Worm (Caenorhabditis elegans) whole organism, L2 larva: Measurements from ENCODE around the gene F21C10.13.

Experiments used
- C34F6.9 ChIP-seq: fragments of 150-350 bp; optimal IDR thresholded peaks from 2 replicates; lab custom pipeline; 2014; ENCODE audit warnings: missing biosample characterization, missing genetic modification characterization
- F13H6.1 ChIP-seq: sonication (generic microtip); optimal IDR thresholded peaks from 2 replicates; lab custom pipeline; 2016; ENCODE audit warnings: missing genetic modification characterization, missing compliant biosample characterization
- R02D3.7 ChIP-seq: fragments of 150-350 bp; optimal IDR thresholded peaks from 2 replicates; lab custom pipeline; 2014; ENCODE audit warnings: missing biosample characterization, missing genetic modification characterization
- Y55F3AM.14 ChIP-seq: fragments of 200-800 bp; sonication (Bioruptor generic); optimal IDR thresholded peaks from 2 replicates; lab custom pipeline; 2018; ENCODE audit warnings: mild to moderate bottlenecking, missing genetic modification characterization, missing compliant biosample characterization
- ZK546.5 ChIP-seq: sonication (generic microtip); optimal IDR thresholded peaks from 2 replicates; lab custom pipeline; 2017; ENCODE audit warnings: missing biosample characterization, missing genetic modification characterization
- alr-1 ChIP-seq: fragments of 150-350 bp; optimal IDR thresholded peaks from 2 replicates; lab custom pipeline; 2014; ENCODE audit warnings: missing biosample characterization, missing genetic modification characterization
- aly-2 ChIP-seq: fragments of 150-350 bp; optimal IDR thresholded peaks from 2 replicates; lab custom pipeline; 2014; ENCODE audit warnings: missing biosample characterization, missing genetic modification characterization
- ama-1 ChIP-seq: fragments of 150-350 bp; optimal IDR thresholded peaks from 2 replicates; lab custom pipeline; 2018; ENCODE audit warnings: inconsistent platforms
- blmp-1 ChIP-seq: sonication (generic microtip); optimal IDR thresholded peaks from 2 replicates; lab custom pipeline; 2017; ENCODE audit warnings: missing genetic modification characterization, mild to moderate bottlenecking, missing compliant biosample characterization, antibody characterized with exemption, moderate library complexity; ENCODE audit not compliant: insufficient read depth
- ceh-16 ChIP-seq: fragments of 150-350 bp; optimal IDR thresholded peaks from 2 replicates; lab custom pipeline; 2014; ENCODE audit warnings: missing biosample characterization, missing genetic modification characterization
- crh-2 ChIP-seq: sonication (generic microtip); optimal IDR thresholded peaks from 2 replicates; lab custom pipeline; 2017; ENCODE audit warnings: missing biosample characterization, missing genetic modification characterization
- dmd-4 ChIP-seq: sonication (generic microtip); optimal IDR thresholded peaks from 2 replicates; lab custom pipeline; 2017; ENCODE audit warnings: missing biosample characterization, missing genetic modification characterization
- egl-27 ChIP-seq: sonication (generic microtip); optimal IDR thresholded peaks from 3 replicates; lab custom pipeline; 2017; ENCODE audit warnings: missing biosample characterization, missing genetic modification reagents, missing genetic modification characterization
- elt-1 ChIP-seq: fragments of 150-350 bp; optimal IDR thresholded peaks from 2 replicates; lab custom pipeline; 2014; ENCODE audit warnings: missing biosample characterization, missing genetic modification characterization
- elt-3 ChIP-seq: sonication (generic microtip); optimal IDR thresholded peaks from 2 replicates; lab custom pipeline; 2017; ENCODE audit warnings: missing biosample characterization, missing genetic modification characterization
- fos-1 ChIP-seq: fragments of 150-350 bp; optimal IDR thresholded peaks from 2 replicates; lab custom pipeline; 2014; ENCODE audit warnings: missing biosample characterization, missing genetic modification characterization
- gmeb-1 ChIP-seq: fragments of 150-350 bp; optimal IDR thresholded peaks from 2 replicates; lab custom pipeline; 2014; ENCODE audit warnings: missing biosample characterization, missing genetic modification characterization
- lin-11 ChIP-seq: fragments of 150-350 bp; sonication (generic microtip); optimal IDR thresholded peaks from 2 replicates; lab custom pipeline; 2014; ENCODE audit warnings: missing biosample characterization, missing genetic modification characterization, inconsistent platforms, mixed read lengths
- lin-13 ChIP-seq: fragments of 150-350 bp; optimal IDR thresholded peaks from 2 replicates; lab custom pipeline; 2014; ENCODE audit warnings: missing biosample characterization, missing genetic modification reagents, missing genetic modification characterization
- lin-39 ChIP-seq: fragments of 150-350 bp; optimal IDR thresholded peaks from 2 replicates; lab custom pipeline; 2014; ENCODE audit warnings: missing biosample characterization, missing genetic modification reagents, missing genetic modification characterization
- lsy-2 ChIP-seq, 2 experiments: fragments of 150-350 bp in 1 of 2; sonication (generic microtip) in 1 of 2; optimal IDR thresholded peaks; 2 replicates each; lab custom pipeline; 2014 to 2017; ENCODE audit warnings: missing biosample characterization in 2 of 2, missing genetic modification characterization in 2 of 2
- mab-5 ChIP-seq: fragments of 150-350 bp; optimal IDR thresholded peaks from 2 replicates; lab custom pipeline; 2014; ENCODE audit warnings: missing biosample characterization, missing genetic modification characterization
- mbf-1 ChIP-seq: sonication (generic microtip); optimal IDR thresholded peaks from 2 replicates; lab custom pipeline; 2017; ENCODE audit warnings: missing biosample characterization, missing genetic modification characterization
- mdl-1 ChIP-seq, 2 experiments: fragments of 150-350 bp in 1 of 2; sonication (generic microtip) in 1 of 2; optimal IDR thresholded peaks; 2 replicates each; lab custom pipeline; 2017; ENCODE audit warnings: missing biosample characterization in 2 of 2, missing genetic modification characterization in 2 of 2
- nhr-10 ChIP-seq: sonication (generic microtip); optimal IDR thresholded peaks from 2 replicates; lab custom pipeline; 2017; ENCODE audit warnings: missing biosample characterization, missing genetic modification characterization
- nhr-12 ChIP-seq: fragments of 150-350 bp; optimal IDR thresholded peaks from 2 replicates; lab custom pipeline; 2014; ENCODE audit warnings: missing biosample characterization, missing genetic modification characterization
- nhr-129 ChIP-seq: fragments of 150-350 bp; optimal IDR thresholded peaks from 2 replicates; lab custom pipeline; 2014; ENCODE audit warnings: missing biosample characterization, missing genetic modification characterization
- nhr-21 ChIP-seq: fragments of 150-350 bp; optimal IDR thresholded peaks from 2 replicates; lab custom pipeline; 2014; ENCODE audit warnings: missing biosample characterization, missing genetic modification characterization
- nhr-23 ChIP-seq: fragments of 150-350 bp; optimal IDR thresholded peaks from 2 replicates; lab custom pipeline; 2014; ENCODE audit warnings: missing biosample characterization, missing genetic modification reagents, missing genetic modification characterization
- nhr-237 ChIP-seq: fragments of 150-350 bp; optimal IDR thresholded peaks from 2 replicates; lab custom pipeline; 2014; ENCODE audit warnings: missing biosample characterization, missing genetic modification characterization
- nhr-25 ChIP-seq: fragments of 150-350 bp; sonication (generic microtip); optimal IDR thresholded peaks from 3 replicates; lab custom pipeline; 2014; ENCODE audit warnings: missing biosample characterization, missing genetic modification characterization
- nhr-6 ChIP-seq: fragments of 150-350 bp; optimal IDR thresholded peaks from 2 replicates; lab custom pipeline; 2014; ENCODE audit warnings: missing biosample characterization, missing genetic modification characterization
- nhr-77 ChIP-seq: fragments of 150-350 bp; optimal IDR thresholded peaks from 2 replicates; lab custom pipeline; 2014; ENCODE audit warnings: missing biosample characterization, missing genetic modification characterization
- peb-1 ChIP-seq: fragments of 150-350 bp; optimal IDR thresholded peaks from 2 replicates; lab custom pipeline; 2014; ENCODE audit warnings: missing biosample characterization, missing genetic modification characterization
- sem-4 ChIP-seq: fragments of 150-350 bp; optimal IDR thresholded peaks from 2 replicates; lab custom pipeline; 2014; ENCODE audit warnings: missing biosample characterization, missing genetic modification reagents, missing genetic modification characterization
- sma-3 ChIP-seq: sonication (generic microtip); optimal IDR thresholded peaks from 2 replicates; lab custom pipeline; 2016; ENCODE audit warnings: missing genetic modification reagents, missing genetic modification characterization, missing compliant biosample characterization
- sma-9 ChIP-seq, 2 experiments: fragments of 150-350 bp in 1 of 2; sonication (generic microtip) in 1 of 2; optimal IDR thresholded peaks; 2 replicates each; lab custom pipeline; 2014 to 2016; ENCODE audit warnings: missing genetic modification characterization in 2 of 2, mild to moderate bottlenecking in 1 of 2, missing biosample characterization in 1 of 2, missing compliant biosample characterization in 1 of 2, missing genetic modification reagents in 1 of 2, moderate library complexity in 1 of 2
- snpc-4 ChIP-seq: fragments of 150-350 bp; optimal IDR thresholded peaks from 2 replicates; lab custom pipeline; 2014; ENCODE audit warnings: missing biosample characterization, missing genetic modification characterization
- unc-39 ChIP-seq: fragments of 150-350 bp; optimal IDR thresholded peaks from 2 replicates; lab custom pipeline; 2014; ENCODE audit warnings: missing biosample characterization, missing genetic modification characterization
- unc-62 ChIP-seq: fragments of 150-350 bp; optimal IDR thresholded peaks from 2 replicates; lab custom pipeline; 2014; ENCODE audit warnings: missing biosample characterization, missing genetic modification reagents, missing genetic modification characterization
- zag-1 ChIP-seq: fragments of 150-350 bp; optimal IDR thresholded peaks from 2 replicates; lab custom pipeline; 2014; ENCODE audit warnings: missing biosample characterization, missing genetic modification characterization
- ztf-1 ChIP-seq: fragments of 200-800 bp; sonication (Bioruptor generic); conservative IDR thresholded peaks from 2 replicates; pipeline ENCODE4 v1.3.6; 2022; ENCODE audit warnings: missing genetic modification characterization, missing compliant biosample characterization
- ztf-11 ChIP-seq: sonication (generic microtip); optimal IDR thresholded peaks from 2 replicates; lab custom pipeline; 2017; ENCODE audit warnings: missing biosample characterization, missing genetic modification characterization
- ztf-4 ChIP-seq: fragments of 150-350 bp; optimal IDR thresholded peaks from 2 replicates; lab custom pipeline; 2014; ENCODE audit warnings: missing biosample characterization, missing genetic modification characterization

The F21C10.13 gene

ce11 chrV:9122004-9122403 lies at the start of gene F21C10.13:
F21C10.13 (plus strand) TSS chrV:9122304.
- no peak for TF ChIP-seq lin-13
- TF ChIP-seq lin-39 (tag; lab: Kevin White, UChicago) = no peak
- TF ChIP-seq nhr-21 (tag; lab: Kevin White, UChicago) = no peak
- TF ChIP-seq elt-1 (tag; lab: Kevin White, UChicago) = no peak
- no peak for TF ChIP-seq unc-39 (tag; lab: Kevin White, UChicago)
- TF ChIP-seq nhr-6 (tag; lab: Kevin White, UChicago) = no peak
- no peak for TF ChIP-seq unc-62 (GFP tag; lab: Kevin White, UChicago)
- no peak for TF ChIP-seq R02D3.7 (tag; lab: Kevin White, UChicago)
- TF ChIP-seq nhr-237 = no peak
- TF ChIP-seq Y55F3AM.14 = no peak
- TF ChIP-seq ztf-11 (tag; lab: Kevin White, UChicago) = no peak
- no peak for TF ChIP-seq aly-2
- TF ChIP-seq mab-5 (tag; lab: Kevin White, UChicago) = no peak
- TF ChIP-seq ceh-16 (tag; lab: Kevin White, UChicago) = no peak
- no peak for TF ChIP-seq crh-2 (tag; lab: Kevin White, UChicago)

ce11 chrV:9073322-9074038 lies 48.6 kb upstream of the F21C10.13 start, which contains the start of gene oac-50:
oac-50 (minus strand) TSS chrV:9073540.
- TF ChIP-seq nhr-25 (no peak), egl-27 (no peak), sma-9 (GFP tag; optimal IDR thresholded peaks at IDR 0.05; lab: Kevin White, UChicago) (peak; percentile 2), sma-9 (tag; optimal IDR thresholded peaks at IDR 0.05; lab: Kevin White, UChicago) (no peak), F13H6.1 (tag; lab: Kevin White, UChicago) (peak; percentile 27), nhr-77 (tag; lab: Kevin White, UChicago) (no peak), lsy-2 (tag; optimal IDR thresholded peaks at IDR 0.05; lab: Kevin White, UChicago) (no peak)

ce11 chrV:9074360-9074834 lies 47.7 kb upstream of the F21C10.13 start:
- no peak for TF ChIP-seq mbf-1 (tag; lab: Kevin White, UChicago)
- TF ChIP-seq lin-13 = no peak
- TF ChIP-seq C34F6.9 = no peak
- TF ChIP-seq peb-1 (tag; lab: Kevin White, UChicago) = no peak
- no peak for TF ChIP-seq zag-1 (tag; lab: Kevin White, UChicago)
- TF ChIP-seq ama-1 (lab: Kevin White, UChicago) = peak; percentile 73
- TF ChIP-seq R02D3.7 (tag; lab: Kevin White, UChicago) = no peak
- no peak for TF ChIP-seq nhr-23
- peak; percentile 13 for TF ChIP-seq nhr-21 (tag; lab: Kevin White, UChicago)
- no peak for TF ChIP-seq ZK546.5 (tag; lab: Kevin White, UChicago)
- TF ChIP-seq alr-1 = no peak
- no peak for TF ChIP-seq snpc-4 (tag; lab: Kevin White, UChicago)
- no peak for TF ChIP-seq gmeb-1 (tag; lab: Kevin White, UChicago)
- peak; percentile 11 for TF ChIP-seq nhr-129 (tag; lab: Kevin White, UChicago)
- TF ChIP-seq nhr-237 = no peak
- peak; percentile 36 for TF ChIP-seq nhr-6 (tag; lab: Kevin White, UChicago)
- no peak for TF ChIP-seq ztf-11 (tag; lab: Kevin White, UChicago)
- TF ChIP-seq egl-27 = no peak
- TF ChIP-seq unc-62 (GFP tag; lab: Kevin White, UChicago) = no peak
- no peak for TF ChIP-seq nhr-12 (tag; lab: Kevin White, UChicago)
- TF ChIP-seq ztf-1 (GFP tag; lab: Robert Waterston, UW) = no peak
- TF ChIP-seq lsy-2 (tag; optimal IDR thresholded peaks at IDR 0.05; lab: Kevin White, UChicago) = peak in 1 of 2 experiments; percentile 37
- peak; percentile 38 for TF ChIP-seq crh-2 (tag; lab: Kevin White, UChicago)
- TF ChIP-seq nhr-10 (tag; lab: Kevin White, UChicago) = no peak
- TF ChIP-seq blmp-1 (tag; lab: Kevin White, UChicago) = peak; percentile 7
- no peak for TF ChIP-seq lin-39 (tag; lab: Kevin White, UChicago)
- TF ChIP-seq nhr-25 = peak; percentile 0
- TF ChIP-seq sma-9 (GFP tag; optimal IDR thresholded peaks at IDR 0.05; lab: Kevin White, UChicago) = peak; percentile 35
- TF ChIP-seq sma-9 (tag; optimal IDR thresholded peaks at IDR 0.05; lab: Kevin White, UChicago) = no peak
- TF ChIP-seq fos-1 = no peak
- TF ChIP-seq lin-11 (tag; lab: Kevin White, UChicago) = no peak
- TF ChIP-seq Y55F3AM.14 = no peak
- TF ChIP-seq sma-3 (GFP tag; lab: Kevin White, UChicago) = peak; percentile 46
- TF ChIP-seq F13H6.1 (tag; lab: Kevin White, UChicago) = no peak
- no peak for TF ChIP-seq aly-2
- TF ChIP-seq unc-39 (tag; lab: Kevin White, UChicago) = no peak
- TF ChIP-seq dmd-4 = no peak
- TF ChIP-seq sem-4 = no peak
- TF ChIP-seq mdl-1 (tag; optimal IDR thresholded peaks at IDR 0.05; lab: Kevin White, UChicago) = peak in 1 of 2 experiments; percentile 6
- TF ChIP-seq nhr-77 (tag; lab: Kevin White, UChicago) = no peak
- peak; percentile 19 for TF ChIP-seq ztf-4 (tag; lab: Kevin White, UChicago)
- no peak for TF ChIP-seq elt-3 (tag; lab: Kevin White, UChicago)
